Fruit fly (Drosophila melanogaster) whole organism, embryonic: ENCODE data around the gene Pdzd8.

Experiments
- Awh ChIP-seq: fragments of 200-800 bp; sonication (Bioruptor generic); IDR thresholded peaks from 2 replicates; pipeline ENCODE4, ENCODE4 v1.3.6; 2022; ENCODE audit warnings: missing biosample characterization, missing genetic modification characterization
- BEAF-32 ChIP-seq: fragments of 200-800 bp; sonication (Bioruptor generic); optimal IDR thresholded peaks from 3 replicates; lab custom pipeline; 2017; ENCODE audit warnings: missing biosample characterization, missing genetic modification characterization, mild to moderate bottlenecking, moderate library complexity, missing genetic modification reagents
- CG11456 ChIP-seq: fragments of 200-800 bp; sonication (Bioruptor generic); IDR thresholded peaks from 3 replicates; pipeline ENCODE4 v1.3.6; 2022; ENCODE audit warnings: missing biosample characterization, missing genetic modification characterization
- CG13287 ChIP-seq: fragments of 200-800 bp; sonication (Bioruptor generic); IDR thresholded peaks from 2 replicates; pipeline ENCODE4 v1.3.6; 2022; ENCODE audit warnings: missing biosample characterization, missing genetic modification characterization; ENCODE audit not compliant: partially characterized antibody
- CG14014 ChIP-seq: fragments of 200-800 bp; sonication (Bioruptor generic); IDR thresholded peaks from 2 replicates; pipeline ENCODE4 v1.3.6; 2022; ENCODE audit warnings: missing biosample characterization, missing genetic modification characterization
- CG14667 ChIP-seq: fragments of 200-800 bp; sonication (Bioruptor generic); IDR thresholded peaks from 2 replicates; pipeline ENCODE4 v1.3.6; 2022; ENCODE audit warnings: missing biosample characterization, missing genetic modification characterization
- CG14710 ChIP-seq: fragments of 200-800 bp; sonication (Bioruptor generic); optimal IDR thresholded peaks from 3 replicates; lab custom pipeline; 2019; ENCODE audit warnings: missing biosample characterization, mild to moderate bottlenecking, missing genetic modification characterization, moderate library complexity
- CG15011 ChIP-seq: fragments of 200-800 bp; sonication (Bioruptor generic); optimal IDR thresholded peaks from 3 replicates; lab custom pipeline; 2018; ENCODE audit warnings: missing biosample characterization, mild to moderate bottlenecking, missing genetic modification characterization
- CG15696 ChIP-seq: fragments of 200-800 bp; sonication (Bioruptor generic); optimal IDR thresholded peaks from 2 replicates; lab custom pipeline; 2019; ENCODE audit warnings: missing biosample characterization, mild to moderate bottlenecking, missing genetic modification characterization, moderate library complexity
- CG17359 ChIP-seq: fragments of 200-800 bp; sonication (Bioruptor generic); optimal IDR thresholded peaks from 3 replicates; lab custom pipeline; 2018; ENCODE audit warnings: missing biosample characterization, mild to moderate bottlenecking, missing genetic modification characterization, moderate library complexity
- CG43689 ChIP-seq: fragments of 200-800 bp; sonication (Bioruptor generic); IDR thresholded peaks from 2 replicates; pipeline ENCODE4 v1.3.6; 2022; ENCODE audit warnings: missing biosample characterization, missing genetic modification characterization
- CG8281 ChIP-seq: fragments of 200-800 bp; sonication (Bioruptor generic); optimal IDR thresholded peaks from 2 replicates; lab custom pipeline; 2018; ENCODE audit warnings: missing biosample characterization, mild to moderate bottlenecking, missing genetic modification characterization, moderate library complexity
- CG9797 ChIP-seq: fragments of 200-800 bp; sonication (Bioruptor generic); optimal IDR thresholded peaks from 3 replicates; lab custom pipeline; 2018; ENCODE audit warnings: missing biosample characterization, mild to moderate bottlenecking, missing genetic modification characterization
- CG9876 ChIP-seq: fragments of 200-800 bp; sonication (Bioruptor generic); optimal IDR thresholded peaks from 2 replicates; lab custom pipeline; 2016; ENCODE audit warnings: missing biosample characterization, missing genetic modification characterization
- CG9932 ChIP-seq: fragments of 200-800 bp; sonication (Bioruptor generic); IDR thresholded peaks from 2 replicates; pipeline ENCODE4 v1.3.6; 2022; ENCODE audit warnings: missing biosample characterization, missing genetic modification characterization
- Doc2 ChIP-seq: fragments of 200-800 bp; sonication (Bioruptor generic); IDR thresholded peaks from 2 replicates; pipeline ENCODE4 v1.3.6; 2022; ENCODE audit warnings: missing biosample characterization, missing genetic modification characterization
- Elba2 ChIP-seq: fragments of 200-800 bp; sonication (Bioruptor generic); optimal IDR thresholded peaks from 3 replicates; lab custom pipeline; 2016; ENCODE audit warnings: missing biosample characterization, missing genetic modification characterization
- Hr3 ChIP-seq: fragments of 200-800 bp; sonication (Bioruptor generic); optimal IDR thresholded peaks from 3 replicates; lab custom pipeline; 2016; ENCODE audit warnings: missing biosample characterization, missing genetic modification characterization
- MBD-R2 ChIP-seq: fragments of 200-800 bp; sonication (Bioruptor generic); IDR thresholded peaks from 2 replicates; pipeline ENCODE4 v1.3.6; 2022; ENCODE audit warnings: missing biosample characterization, missing genetic modification characterization
- MESR4 ChIP-seq: fragments of 200-800 bp; sonication (Bioruptor generic); optimal IDR thresholded peaks from 2 replicates; lab custom pipeline; 2018; ENCODE audit warnings: missing biosample characterization, mild to moderate bottlenecking, missing genetic modification characterization, moderate library complexity
- Mes4 ChIP-seq: fragments of 200-800 bp; sonication (Bioruptor generic); optimal IDR thresholded peaks from 2 replicates; lab custom pipeline; 2016; ENCODE audit warnings: missing biosample characterization, missing genetic modification characterization
- Mrtf ChIP-seq: fragments of 200-800 bp; sonication (Bioruptor generic); IDR thresholded peaks from 3 replicates; pipeline ENCODE4 v1.3.6; 2022; ENCODE audit warnings: missing biosample characterization, missing genetic modification characterization
- PHDP ChIP-seq: fragments of 200-800 bp; sonication (Bioruptor generic); optimal IDR thresholded peaks from 3 replicates; lab custom pipeline; 2018; ENCODE audit warnings: missing biosample characterization, mild to moderate bottlenecking, missing genetic modification characterization, moderate library complexity
- TFAM ChIP-seq: fragments of 200-800 bp; sonication (Bioruptor generic); optimal IDR thresholded peaks from 2 replicates; lab custom pipeline; 2017; ENCODE audit warnings: missing biosample characterization, missing genetic modification characterization, inconsistent platforms
- Vsx1 ChIP-seq: fragments of 200-800 bp; sonication (Bioruptor generic); optimal IDR thresholded peaks from 2 replicates; lab custom pipeline; 2017; ENCODE audit warnings: missing biosample characterization, mild to moderate bottlenecking, missing genetic modification characterization, missing genetic modification reagents
- ap ChIP-seq: fragments of 200-800 bp; sonication (Bioruptor generic); IDR thresholded peaks from 2 replicates; pipeline ENCODE4 v1.3.6; 2022; ENCODE audit warnings: missing biosample characterization, missing genetic modification characterization
- bbx ChIP-seq: fragments of 200-800 bp; sonication (Bioruptor generic); IDR thresholded peaks from 2 replicates; pipeline ENCODE4 v1.3.6; 2022; ENCODE audit warnings: missing biosample characterization, missing genetic modification characterization; ENCODE audit not compliant: partially characterized antibody
- chinmo ChIP-seq: fragments of 200-800 bp; sonication (Bioruptor generic); IDR thresholded peaks from 4 replicates; pipeline ENCODE4 v1.3.6; 2022; ENCODE audit warnings: missing biosample characterization, missing genetic modification characterization; ENCODE audit not compliant: partially characterized antibody
- dan ChIP-seq: fragments of 200-800 bp; sonication (Bioruptor generic); IDR thresholded peaks from 2 replicates; pipeline ENCODE4 v1.3.6; 2022; ENCODE audit warnings: missing biosample characterization, missing genetic modification characterization
- gfzf ChIP-seq: fragments of 200-800 bp; sonication (Bioruptor generic); optimal IDR thresholded peaks from 2 replicates; lab custom pipeline; 2016; ENCODE audit warnings: missing biosample characterization, mild to moderate bottlenecking, missing genetic modification characterization, moderate library complexity
- gt ChIP-seq: fragments of 200-800 bp; sonication (Bioruptor generic); IDR thresholded peaks from 2 replicates; pipeline ENCODE4 v1.3.6; 2022; ENCODE audit warnings: missing biosample characterization, missing genetic modification characterization
- h ChIP-seq: fragments of >200 bp; optimal IDR thresholded peaks from 2 replicates; lab custom pipeline; 2017
- hbn ChIP-seq: fragments of 200-800 bp; sonication (Bioruptor generic); IDR thresholded peaks from 2 replicates; pipeline ENCODE4 v1.3.6; 2022; ENCODE audit warnings: missing biosample characterization, missing genetic modification characterization; ENCODE audit not compliant: partially characterized antibody
- her ChIP-seq: fragments of 200-800 bp; sonication (Bioruptor generic); optimal IDR thresholded peaks from 2 replicates; lab custom pipeline; 2016; ENCODE audit warnings: missing biosample characterization, missing genetic modification characterization
- hkb ChIP-seq, 2 experiments: fragments of 200-800 bp in 1 of 2; fragments of >200 bp in 1 of 2; sonication (Bioruptor generic) in 1 of 2; IDR thresholded peaks in 1 of 2; optimal IDR thresholded peaks in 1 of 2; 2 replicates each; pipeline versions ENCODE4 v1.3.6 to Lab custom; 2017 to 2022; ENCODE audit warnings: missing biosample characterization in 1 of 2, missing genetic modification characterization in 1 of 2
- insv ChIP-seq, 2 experiments: fragments of 200-800 bp; sonication (Bioruptor generic); optimal IDR thresholded peaks; 3 replicates each; lab custom pipeline; 2016 to 2018; ENCODE audit warnings: missing biosample characterization in 2 of 2, missing genetic modification characterization in 2 of 2
- knrl ChIP-seq: fragments of 200-800 bp; sonication (Bioruptor generic); IDR thresholded peaks from 3 replicates; pipeline ENCODE4 v1.3.6; 2022; ENCODE audit warnings: missing biosample characterization, missing genetic modification characterization; ENCODE audit not compliant: partially characterized antibody
- lmd ChIP-seq: fragments of 200-800 bp; sonication (Bioruptor generic); IDR thresholded peaks from 2 replicates; pipeline ENCODE4 v1.3.6; 2022; ENCODE audit warnings: missing biosample characterization, missing genetic modification characterization
- nerfin-1 ChIP-seq: fragments of 200-800 bp; sonication (Bioruptor generic); optimal IDR thresholded peaks from 3 replicates; lab custom pipeline; 2019; ENCODE audit warnings: missing biosample characterization, mild to moderate bottlenecking, missing genetic modification characterization, moderate library complexity
- nmo ChIP-seq: fragments of 200-800 bp; sonication (Bioruptor generic); optimal IDR thresholded peaks from 2 replicates; lab custom pipeline; 2018; ENCODE audit warnings: missing biosample characterization, mild to moderate bottlenecking, missing genetic modification characterization, moderate library complexity
- otp ChIP-seq: fragments of 200-800 bp; sonication (Bioruptor generic); IDR thresholded peaks from 3 replicates; pipeline ENCODE4, ENCODE4 v1.3.6; 2022; ENCODE audit warnings: missing biosample characterization, missing genetic modification characterization
- peb ChIP-seq: fragments of 200-800 bp; sonication (Bioruptor generic); IDR thresholded peaks from 2 replicates; pipeline ENCODE4 v1.3.6; 2022; ENCODE audit warnings: missing biosample characterization, missing genetic modification characterization
- pfk ChIP-seq: fragments of 200-800 bp; sonication (Bioruptor generic); optimal IDR thresholded peaks from 2 replicates; lab custom pipeline; 2018; ENCODE audit warnings: missing biosample characterization, mild to moderate bottlenecking, missing genetic modification characterization, moderate library complexity
- pita ChIP-seq: fragments of 200-800 bp; sonication (Bioruptor generic); optimal IDR thresholded peaks from 2 replicates; lab custom pipeline; 2017; ENCODE audit warnings: missing biosample characterization, mild to moderate bottlenecking, missing genetic modification characterization
- pum ChIP-seq: fragments of 200-800 bp; sonication (Bioruptor generic); optimal IDR thresholded peaks from 2 replicates; lab custom pipeline; 2016; ENCODE audit warnings: missing biosample characterization, missing genetic modification characterization
- pzg ChIP-seq: fragments of 200-800 bp; sonication (Bioruptor generic); optimal IDR thresholded peaks from 3 replicates; lab custom pipeline; 2018; ENCODE audit warnings: missing biosample characterization, mild to moderate bottlenecking, missing genetic modification characterization, moderate library complexity
- ro ChIP-seq: fragments of 200-800 bp; sonication (Bioruptor generic); IDR thresholded peaks from 2 replicates; pipeline ENCODE4 v1.3.6; 2022; ENCODE audit warnings: missing biosample characterization, missing genetic modification characterization
- salm ChIP-seq: fragments of 200-800 bp; sonication (Bioruptor generic); optimal IDR thresholded peaks from 2 replicates; lab custom pipeline; 2018; ENCODE audit warnings: missing biosample characterization, mild to moderate bottlenecking, missing genetic modification characterization
- scrt ChIP-seq: fragments of 200-800 bp; sonication (Bioruptor generic); optimal IDR thresholded peaks from 2 replicates; lab custom pipeline; 2018; ENCODE audit warnings: missing biosample characterization, mild to moderate bottlenecking, missing genetic modification characterization, moderate library complexity
- sob ChIP-seq: fragments of 200-800 bp; sonication (Bioruptor generic); IDR thresholded peaks from 2 replicates; pipeline ENCODE4 v1.3.6; 2022; ENCODE audit warnings: missing biosample characterization, missing genetic modification characterization
- zf30C ChIP-seq: fragments of 200-800 bp; sonication (Bioruptor generic); optimal IDR thresholded peaks from 3 replicates; lab custom pipeline; 2018; ENCODE audit warnings: missing biosample characterization, mild to moderate bottlenecking, missing genetic modification characterization

The Pdzd8 gene

DNA sequence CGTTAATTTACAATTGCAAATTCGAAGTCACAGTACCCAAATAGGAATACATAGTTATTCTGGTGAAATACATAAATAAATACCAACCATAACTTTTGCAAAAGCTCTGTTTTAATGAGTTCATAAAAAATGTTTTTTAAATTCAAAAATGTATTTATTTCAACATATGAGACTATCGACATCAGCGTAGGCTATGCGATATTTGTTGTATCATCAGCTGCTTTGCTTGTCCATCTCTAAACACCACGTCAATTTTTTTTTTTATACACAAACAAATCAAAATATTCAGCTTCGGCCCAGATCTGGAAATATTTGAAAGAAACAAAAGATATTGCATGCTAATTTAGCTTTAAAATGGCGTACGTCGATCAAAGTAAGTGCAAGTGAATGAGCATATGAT is 42.5 kb downstream of the Pdzd8 start, which contains the start of gene CG1840 (continued):
- TF ChIP-seq gfzf (GFP tag; lab: Kevin White, UChicago): peak; percentile 6
- peak; percentile 26 for TF ChIP-seq CG14710 (tag; lab: Kevin White, UChicago)
- TF ChIP-seq PHDP: peak; percentile 0
- peak; percentile 32 for TF ChIP-seq pzg (GFP tag; lab: Kevin White, UChicago)
- peak; percentile 69; the same call in 2 of the 3 replicates for TF ChIP-seq knrl (GFP tag; lab: Robert Waterston, UW)
- no peak for TF ChIP-seq scrt (GFP tag; lab: Kevin White, UChicago)
- TF ChIP-seq MESR4 (GFP tag; lab: Kevin White, UChicago): peak; percentile 67
- no peak for TF ChIP-seq CG15696 (tag; lab: Kevin White, UChicago)
- TF ChIP-seq insv (GFP tag; optimal IDR thresholded peaks at IDR 0.05; lab: Kevin White, UChicago): no peak
- TF ChIP-seq CG9797 (GFP tag; lab: Kevin White, UChicago): no peak
- TF ChIP-seq Mrtf (GFP tag; lab: Robert Waterston, UW): no peak
- TF ChIP-seq pfk (GFP tag; lab: Kevin White, UChicago): no peak
- TF ChIP-seq CG13287 (GFP tag; lab: Robert Waterston, UW): peak; percentile 85
- TF ChIP-seq CG17359 (tag; lab: Kevin White, UChicago): peak; percentile 65
- TF ChIP-seq otp (GFP tag; lab: Robert Waterston, UW): no peak
- no peak for TF ChIP-seq pita (GFP tag; lab: Kevin White, UChicago)
- peak; percentile 57 for TF ChIP-seq CG9932 (GFP tag; lab: Robert Waterston, UW)
- TF ChIP-seq BEAF-32: peak; percentile 76
- no peak for TF ChIP-seq lmd (GFP tag; lab: Robert Waterston, UW)
- no peak for TF ChIP-seq nmo (GFP tag; lab: Kevin White, UChicago)
- TF ChIP-seq CG14014: 0 out of 2 replicates have a peak, but pooled peaks have one; percentile 13
- TF ChIP-seq chinmo: 0 out of 4 replicates have a peak, but pooled peaks have one; percentile 29
- no peak for TF ChIP-seq Hr3
- TF ChIP-seq CG11456 (GFP tag; lab: Robert Waterston, UW): no peak
- TF ChIP-seq peb: no peak
- TF ChIP-seq pum (GFP tag; lab: Kevin White, UChicago): no peak
- no peak for TF ChIP-seq salm (tag; lab: Kevin White, UChicago)
- no peak for TF ChIP-seq CG43689
- no peak for TF ChIP-seq Elba2 (GFP tag; lab: Kevin White, UChicago)
- no peak for TF ChIP-seq Vsx1 (GFP tag; lab: Kevin White, UChicago)
- TF ChIP-seq Awh (GFP tag; lab: Robert Waterston, UW): no peak
- no peak for TF ChIP-seq Mes4 (GFP tag; lab: Kevin White, UChicago)
- TF ChIP-seq CG9876 (GFP tag; lab: Kevin White, UChicago): no peak
- peak; percentile 77 for TF ChIP-seq hbn (GFP tag; lab: Robert Waterston, UW)
- no peak for TF ChIP-seq TFAM
- TF ChIP-seq hkb (optimal IDR thresholded peaks at IDR 0.05; lab: Kevin White, UChicago): no peak
- no peak for TF ChIP-seq hkb (GFP tag; IDR thresholded peaks at IDR 0.05; lab: Robert Waterston, UW)
- TF ChIP-seq zf30C: no peak
- TF ChIP-seq CG14667: no peak
- TF ChIP-seq sob (GFP tag; lab: Robert Waterston, UW): no peak
- no peak for TF ChIP-seq ro (GFP tag; lab: Robert Waterston, UW)
- peak; percentile 74 for TF ChIP-seq bbx (GFP tag; lab: Robert Waterston, UW)
- TF ChIP-seq nerfin-1 (tag; lab: Kevin White, UChicago): no peak
- no peak for TF ChIP-seq CG15011 (GFP tag; lab: Kevin White, UChicago)
- TF ChIP-seq ap (GFP tag; lab: Robert Waterston, UW): no peak
- peak; percentile 61 for TF ChIP-seq MBD-R2
- TF ChIP-seq Doc2: no peak
- no peak for TF ChIP-seq CG8281
- no peak for TF ChIP-seq h (lab: Kevin White, UChicago)
- no peak for TF ChIP-seq dan (GFP tag; lab: Robert Waterston, UW)
- no peak for TF ChIP-seq her (GFP tag; lab: Kevin White, UChicago)
- no peak for TF ChIP-seq gt
